Worm (Caenorhabditis elegans): ENCODE results near the gene F40F11.3.

The F40F11.3 gene

DNA sequence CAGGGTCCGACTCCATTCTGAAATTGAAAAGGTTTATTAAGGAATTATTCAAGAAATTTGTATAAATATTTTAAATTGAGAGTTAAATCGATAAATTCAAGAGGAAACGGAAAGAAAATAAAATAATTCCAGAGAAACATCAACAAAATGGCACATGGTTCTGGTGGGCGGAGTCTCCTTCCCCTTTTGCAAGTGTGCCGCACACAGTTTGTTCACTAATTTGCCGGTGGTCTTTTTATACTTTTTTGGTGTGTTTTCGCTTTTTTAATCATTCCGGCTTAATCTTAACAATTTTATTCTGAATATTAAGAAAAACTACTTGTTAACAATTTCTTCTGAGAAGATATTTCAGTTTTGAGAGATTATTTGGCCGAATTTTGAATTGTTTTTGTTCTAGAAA, 11.1 kb upstream of the F40F11.3 start, which contains the start of the genes ragc-1 and Y24F12A.1:
Gene ragc-1, minus strand, starts transcription at position 25 of the 400 bp plus-strand sequence.
Gene Y24F12A.1, plus strand, starts transcription at position 346 of the 400 bp plus-strand sequence.
- TF ChIP-seq C16A3.4 (tag; optimal IDR thresholded peaks at IDR 0.05) (peak; percentile 53), egl-13 (tag; optimal IDR thresholded peaks at IDR 0.05) (no peak), ztf-11 (tag; optimal IDR thresholded peaks at IDR 0.05) (no peak), lin-14 (GFP tag; optimal IDR thresholded peaks at IDR 0.05) (peak; percentile 55), skn-1 (tag; optimal IDR thresholded peaks at IDR 0.05) (peak; percentile 54), nhr-20 (tag; optimal IDR thresholded peaks at IDR 0.05) (peak; percentile 47), ceh-63 (GFP tag; optimal IDR thresholded peaks at IDR 0.05) (no peak), dpl-1 (GFP tag; optimal IDR thresholded peaks at IDR 0.05) (peak; percentile 28 to 64 (median 44)), dsc-1 (tag; optimal IDR thresholded peaks at IDR 0.05) (peak; percentile 34), nhr-84 (tag; optimal IDR thresholded peaks at IDR 0.05) (no peak), aha-1 (tag; optimal IDR thresholded peaks at IDR 0.05) (no peak), mdl-1 (tag; optimal IDR thresholded peaks at IDR 0.05) (peak in 1 of 2 experiments; percentile 71), isw-1 (GFP tag; IDR thresholded peaks at IDR 0.05) (no peak), ama-1 (optimal IDR thresholded peaks at IDR 0.05) (no peak), C04F5.9 (tag; optimal IDR thresholded peaks at IDR 0.05) (no peak), nhr-90 (tag; optimal IDR thresholded peaks at IDR 0.05; ENCODE audit: poor library complexity) (peak; percentile 51), mep-1 (tag; optimal IDR thresholded peaks at IDR 0.05) (peak; percentile 38), nhr-85 (tag) (no peak), blmp-1 (tag; optimal IDR thresholded peaks at IDR 0.05) (peak; percentile 58), swsn-7 (tag; optimal IDR thresholded peaks at IDR 0.05) (peak; percentile 39), hpl-2 (GFP tag; optimal IDR thresholded peaks at IDR 0.05) (no peak), lin-39 (tag; optimal IDR thresholded peaks at IDR 0.05) (no peak), lin-15B (tag; optimal IDR thresholded peaks at IDR 0.05) (peak; percentile 13), ceh-88 (GFP tag; IDR thresholded peaks at IDR 0.05) (no peak), lin-35 (GFP tag; optimal IDR thresholded peaks at IDR 0.05) (peak; percentile 29 to 61), ceh-90 (tag; optimal IDR thresholded peaks at IDR 0.05) (no peak), nhr-19 (GFP tag; conservative IDR thresholded peaks at IDR 0.05) (peak; percentile 30), fkh-4 (tag; optimal IDR thresholded peaks at IDR 0.05; ENCODE audit: borderline replicate concordance) (no peak), fkh-8 (tag; optimal IDR thresholded peaks at IDR 0.05) (peak; percentile 22), lin-13 (GFP tag; optimal IDR thresholded peaks at IDR 0.05) (no peak), ces-1 (GFP tag; optimal IDR thresholded peaks at IDR 0.05) (no peak), vab-15 (tag; optimal IDR thresholded peaks at IDR 0.05) (peak; percentile 26), elt-3 (tag; optimal IDR thresholded peaks at IDR 0.05) (peak in 1 of 6 experiments; percentile 66), ceh-82 (tag; optimal IDR thresholded peaks at IDR 0.05) (peak in 2 of 3 experiments; percentile 26 to 46), unc-130 (tag; optimal IDR thresholded peaks at IDR 0.05) (peak; percentile 61), xbp-1 (tag; optimal IDR thresholded peaks at IDR 0.05) (peak; percentile 42), elt-2 (tag; optimal IDR thresholded peaks at IDR 0.05) (no peak), nhr-71 (tag; optimal IDR thresholded peaks at IDR 0.05) (peak; percentile 52), Y116A8C.19 (tag; optimal IDR thresholded peaks at IDR 0.05; ENCODE audit: borderline replicate concordance) (no peak), rnt-1 (tag; optimal IDR thresholded peaks at IDR 0.05) (peak; percentile 48), lir-3 (tag; optimal IDR thresholded peaks at IDR 0.05; ENCODE audit: poor library complexity) (peak; percentile 26), lsy-2 (tag; optimal IDR thresholded peaks at IDR 0.05) (peak; percentile 58 to 68), snu-23 (GFP tag; optimal IDR thresholded peaks at IDR 0.05) (peak; percentile 41), efl-1 (optimal IDR thresholded peaks at IDR 0.05) (peak; percentile 28 to 48), efl-1 (GFP tag; optimal IDR thresholded peaks at IDR 0.05 in 1 of 2) (peak; percentile 53 to 92), tbx-2 (tag; optimal IDR thresholded peaks at IDR 0.05) (peak; percentile 24), nhr-47 (tag; optimal IDR thresholded peaks at IDR 0.05) (peak; percentile 41), aly-2 (tag; optimal IDR thresholded peaks at IDR 0.05) (no peak), hlh-17 (GFP tag; optimal IDR thresholded peaks at IDR 0.05; ENCODE audit: borderline replicate concordance) (no peak)

Data from whole organism, L1 larva.